Fruit fly (Drosophila melanogaster): Measurements from ENCODE around the gene CG46518.
"Not testable (repeated sequence)": the region's sequence is repeated elsewhere in the genome, so short reads cannot be mapped to it uniquely, and the experiment has no call there.

CG46518 gene

DNA sequence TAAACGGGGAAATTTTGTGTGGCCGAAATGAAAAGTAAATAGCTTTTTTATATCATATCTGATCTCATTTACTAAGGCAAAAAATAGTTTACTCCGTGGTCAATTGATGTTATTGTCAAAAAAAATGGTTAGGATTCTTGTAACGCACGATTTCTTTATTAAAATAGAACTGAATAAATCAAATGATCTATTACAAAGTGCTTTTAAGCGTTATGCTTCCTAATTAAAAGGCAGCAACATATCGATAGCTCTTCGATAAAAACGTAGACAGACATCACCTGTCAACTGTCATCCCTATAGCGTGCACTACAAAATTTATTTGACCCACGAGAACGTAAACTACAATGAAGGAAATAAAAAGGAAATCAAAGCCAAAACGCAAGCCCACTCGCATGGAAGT is at the start of gene CG46518:
Gene CG46518, plus strand, starts transcription at position 301 of the 400 bp plus-strand sequence.
- not testable (repeated sequence) for TF ChIP-seq noc (tag; optimal IDR thresholded peaks at IDR 0.05)

DNA sequence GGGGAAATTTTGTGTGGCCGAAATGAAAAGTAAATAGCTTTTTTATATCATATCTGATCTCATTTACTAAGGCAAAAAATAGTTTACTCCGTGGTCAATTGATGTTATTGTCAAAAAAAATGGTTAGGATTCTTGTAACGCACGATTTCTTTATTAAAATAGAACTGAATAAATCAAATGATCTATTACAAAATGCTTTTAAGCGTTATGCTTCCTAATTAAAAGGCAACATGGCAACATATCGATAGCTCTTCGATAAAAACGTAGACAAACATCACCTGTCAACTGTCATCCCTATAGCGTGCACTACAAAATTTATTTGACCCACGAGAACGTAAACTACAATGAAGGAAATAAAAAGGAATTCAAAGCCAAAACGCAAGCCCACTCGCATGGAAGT is 49.2 kb upstream of the CG46518 start, which contains the start of gene CG46510:
Gene CG46510, plus strand, starts transcription at position 301 of the 400 bp plus-strand sequence.
- not testable (repeated sequence) for TF ChIP-seq noc (tag; optimal IDR thresholded peaks at IDR 0.05)

DNA sequence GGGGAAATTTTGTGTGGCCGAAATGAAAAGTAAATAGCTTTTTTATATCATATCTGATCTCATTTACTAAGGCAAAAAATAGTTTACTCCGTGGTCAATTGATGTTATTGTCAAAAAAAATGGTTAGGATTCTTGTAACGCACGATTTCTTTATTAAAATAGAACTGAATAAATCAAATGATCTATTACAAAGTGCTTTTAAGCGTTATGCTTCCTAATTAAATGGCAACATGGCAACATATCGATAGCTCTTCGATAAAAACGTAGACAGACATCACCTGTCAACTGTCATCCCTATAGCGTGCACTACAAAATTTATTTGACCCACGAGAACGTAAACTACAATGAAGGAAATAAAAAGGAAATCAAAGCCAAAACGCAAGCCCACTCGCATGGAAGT is 44.2 kb upstream of the CG46518 start, which contains the start of gene CG46511:
Gene CG46511, plus strand, starts transcription at position 301 of the 400 bp plus-strand sequence.
- not testable (repeated sequence) for TF ChIP-seq noc (tag; optimal IDR thresholded peaks at IDR 0.05)

DNA sequence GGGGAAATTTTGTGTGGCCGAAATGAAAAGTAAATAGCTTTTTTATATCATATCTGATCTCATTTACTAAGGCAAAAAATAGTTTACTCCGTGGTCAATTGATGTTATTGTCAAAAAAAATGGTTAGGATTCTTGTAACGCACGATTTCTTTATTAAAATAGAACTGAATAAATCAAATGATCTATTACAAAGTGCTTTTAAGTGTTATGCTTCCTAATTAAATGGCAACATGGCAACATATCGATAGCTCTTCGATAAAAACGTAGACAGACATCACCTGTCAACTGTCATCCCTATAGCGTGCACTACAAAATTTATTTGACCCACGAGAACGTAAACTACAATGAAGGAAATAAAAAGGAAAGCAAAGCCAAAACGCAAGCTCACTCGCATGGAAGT is 39.3 kb upstream of the CG46518 start, which contains the start of gene CG46512:
Gene CG46512, plus strand, starts transcription at position 301 of the 400 bp plus-strand sequence.
- TF ChIP-seq noc (tag; optimal IDR thresholded peaks at IDR 0.05): not testable (repeated sequence)

DNA sequence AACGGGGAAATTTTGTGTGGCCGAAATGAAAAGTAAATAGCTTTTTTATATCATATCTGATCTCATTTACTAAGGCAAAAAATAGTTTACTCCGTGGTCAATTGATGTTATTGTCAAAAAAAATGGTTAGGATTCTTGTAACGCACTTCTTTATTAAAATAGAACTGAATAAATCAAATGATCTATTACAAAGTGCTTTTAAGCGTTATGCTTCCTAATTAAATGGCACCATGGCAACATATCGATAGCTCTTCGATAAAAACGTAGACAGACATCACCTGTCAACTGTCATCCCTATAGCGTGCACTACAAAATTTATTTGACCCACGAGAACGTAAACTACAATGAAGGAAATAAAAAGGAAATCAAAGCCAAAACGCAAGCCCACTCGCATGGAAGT is 34.4 kb upstream of the CG46518 start, which contains the start of gene CG46513:
Gene CG46513, plus strand, starts transcription at position 301 of the 400 bp plus-strand sequence.
- TF ChIP-seq noc (tag; optimal IDR thresholded peaks at IDR 0.05): not testable (repeated sequence)

DNA sequence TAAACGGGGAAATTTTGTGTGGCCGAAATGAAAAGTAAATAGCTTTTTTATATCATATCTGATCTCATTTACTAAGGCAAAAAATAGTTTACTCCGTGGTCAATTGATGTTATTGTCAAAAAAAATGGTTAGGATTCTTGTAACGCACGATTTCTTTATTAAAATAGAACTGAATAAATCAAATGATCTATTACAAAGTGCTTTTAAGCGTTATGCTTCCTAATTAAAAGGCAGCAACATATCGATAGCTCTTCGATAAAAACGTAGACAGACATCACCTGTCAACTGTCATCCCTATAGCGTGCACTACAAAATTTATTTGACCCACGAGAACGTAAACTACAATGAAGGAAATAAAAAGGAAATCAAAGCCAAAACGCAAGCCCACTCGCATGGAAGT is 29.5 kb upstream of the CG46518 start, which contains the start of gene CG46514:
Gene CG46514, plus strand, starts transcription at position 301 of the 400 bp plus-strand sequence.
- TF ChIP-seq noc (tag; optimal IDR thresholded peaks at IDR 0.05): not testable (repeated sequence)

DNA sequence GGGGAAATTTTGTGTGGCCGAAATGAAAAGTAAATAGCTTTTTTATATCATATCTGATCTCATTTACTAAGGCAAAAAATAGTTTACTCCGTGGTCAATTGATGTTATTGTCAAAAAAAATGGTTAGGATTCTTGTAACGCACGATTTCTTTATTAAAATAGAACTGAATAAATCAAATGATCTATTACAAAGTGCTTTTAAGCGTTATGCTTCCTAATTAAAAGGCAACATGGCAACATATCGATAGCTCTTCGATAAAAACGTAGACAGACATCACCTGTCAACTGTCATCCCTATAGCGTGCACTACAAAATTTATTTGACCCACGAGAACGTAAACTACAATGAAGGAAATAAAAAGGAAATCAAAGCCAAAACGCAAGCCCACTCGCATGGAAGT is 24.5 kb upstream of the CG46518 start, which contains the start of gene CG46515:
Gene CG46515, plus strand, starts transcription at position 301 of the 400 bp plus-strand sequence.
- not testable (repeated sequence) for TF ChIP-seq noc (tag; optimal IDR thresholded peaks at IDR 0.05)

DNA sequence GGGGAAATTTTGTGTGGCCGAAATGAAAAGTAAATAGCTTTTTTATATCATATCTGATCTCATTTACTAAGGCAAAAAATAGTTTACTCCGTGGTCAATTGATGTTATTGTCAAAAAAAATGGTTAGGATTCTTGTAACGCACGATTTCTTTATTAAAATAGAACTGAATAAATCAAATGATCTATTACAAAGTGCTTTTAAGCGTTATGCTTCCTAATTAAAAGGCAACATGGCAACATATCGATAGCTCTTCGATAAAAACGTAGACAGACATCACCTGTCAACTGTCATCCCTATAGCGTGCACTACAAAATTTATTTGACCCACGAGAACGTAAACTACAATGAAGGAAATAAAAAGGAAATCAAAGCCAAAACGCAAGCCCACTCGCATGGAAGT is 14.3 kb upstream of the CG46518 start, which contains the start of gene CG46516:
Gene CG46516, plus strand, starts transcription at position 301 of the 400 bp plus-strand sequence.
- not testable (repeated sequence) for TF ChIP-seq noc (tag; optimal IDR thresholded peaks at IDR 0.05)

DNA sequence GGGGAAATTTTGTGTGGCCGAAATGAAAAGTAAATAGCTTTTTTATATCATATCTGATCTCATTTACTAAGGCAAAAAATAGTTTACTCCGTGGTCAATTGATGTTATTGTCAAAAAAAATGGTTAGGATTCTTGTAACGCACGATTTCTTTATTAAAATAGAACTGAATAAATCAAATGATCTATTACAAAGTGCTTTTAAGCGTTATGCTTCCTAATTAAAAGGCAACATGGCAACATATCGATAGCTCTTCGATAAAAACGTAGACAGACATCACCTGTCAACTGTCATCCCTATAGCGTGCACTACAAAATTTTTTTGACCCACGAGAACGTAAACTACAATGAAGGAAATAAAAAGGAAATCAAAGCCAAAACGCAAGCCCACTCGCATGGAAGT is 9.3 kb upstream of the CG46518 start, which contains the start of gene CG46517:
Gene CG46517, plus strand, starts transcription at position 301 of the 400 bp plus-strand sequence.
- TF ChIP-seq noc (tag; optimal IDR thresholded peaks at IDR 0.05): not testable (repeated sequence)

DNA sequence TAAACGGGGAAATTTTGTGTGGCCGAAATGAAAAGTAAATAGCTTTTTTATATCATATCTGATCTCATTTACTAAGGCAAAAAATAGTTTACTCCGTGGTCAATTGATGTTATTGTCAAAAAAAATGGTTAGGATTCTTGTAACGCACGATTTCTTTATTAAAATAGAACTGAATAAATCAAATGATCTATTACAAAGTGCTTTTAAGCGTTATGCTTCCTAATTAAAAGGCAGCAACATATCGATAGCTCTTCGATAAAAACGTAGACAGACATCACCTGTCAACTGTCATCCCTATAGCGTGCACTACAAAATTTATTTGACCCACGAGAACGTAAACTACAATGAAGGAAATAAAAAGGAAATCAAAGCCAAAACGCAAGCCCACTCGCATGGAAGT is 4.9 kb downstream of the CG46518 start, which contains the start of gene CG46519:
Gene CG46519, plus strand, starts transcription at position 301 of the 400 bp plus-strand sequence.
- not testable (repeated sequence) for TF ChIP-seq noc (tag; optimal IDR thresholded peaks at IDR 0.05)

DNA sequence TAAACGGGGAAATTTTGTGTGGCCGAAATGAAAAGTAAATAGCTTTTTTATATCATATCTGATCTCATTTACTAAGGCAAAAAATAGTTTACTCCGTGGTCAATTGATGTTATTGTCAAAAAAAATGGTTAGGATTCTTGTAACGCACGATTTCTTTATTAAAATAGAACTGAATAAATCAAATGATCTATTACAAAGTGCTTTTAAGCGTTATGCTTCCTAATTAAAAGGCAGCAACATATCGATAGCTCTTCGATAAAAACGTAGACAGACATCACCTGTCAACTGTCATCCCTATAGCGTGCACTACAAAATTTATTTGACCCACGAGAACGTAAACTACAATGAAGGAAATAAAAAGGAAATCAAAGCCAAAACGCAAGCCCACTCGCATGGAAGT is 9.9 kb downstream of the CG46518 start, which contains the start of gene CG46520:
Gene CG46520, plus strand, starts transcription at position 301 of the 400 bp plus-strand sequence.
- not testable (repeated sequence) for TF ChIP-seq noc (tag; optimal IDR thresholded peaks at IDR 0.05)

DNA sequence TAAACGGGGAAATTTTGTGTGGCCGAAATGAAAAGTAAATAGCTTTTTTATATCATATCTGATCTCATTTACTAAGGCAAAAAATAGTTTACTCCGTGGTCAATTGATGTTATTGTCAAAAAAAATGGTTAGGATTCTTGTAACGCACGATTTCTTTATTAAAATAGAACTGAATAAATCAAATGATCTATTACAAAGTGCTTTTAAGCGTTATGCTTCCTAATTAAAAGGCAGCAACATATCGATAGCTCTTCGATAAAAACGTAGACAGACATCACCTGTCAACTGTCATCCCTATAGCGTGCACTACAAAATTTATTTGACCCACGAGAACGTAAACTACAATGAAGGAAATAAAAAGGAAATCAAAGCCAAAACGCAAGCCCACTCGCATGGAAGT is 14.9 kb downstream of the CG46518 start, which contains the start of gene CG46521:
Gene CG46521, plus strand, starts transcription at position 301 of the 400 bp plus-strand sequence.
- not testable (repeated sequence) for TF ChIP-seq noc (tag; optimal IDR thresholded peaks at IDR 0.05)

DNA sequence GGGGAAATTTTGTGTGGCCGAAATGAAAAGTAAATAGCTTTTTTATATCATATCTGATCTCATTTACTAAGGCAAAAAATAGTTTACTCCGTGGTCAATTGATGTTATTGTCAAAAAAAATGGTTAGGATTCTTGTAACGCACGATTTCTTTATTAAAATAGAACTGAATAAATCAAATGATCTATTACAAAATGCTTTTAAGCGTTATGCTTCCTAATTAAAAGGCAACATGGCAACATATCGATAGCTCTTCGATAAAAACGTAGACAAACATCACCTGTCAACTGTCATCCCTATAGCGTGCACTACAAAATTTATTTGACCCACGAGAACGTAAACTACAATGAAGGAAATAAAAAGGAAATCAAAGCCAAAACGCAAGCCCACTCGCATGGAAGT is 19.9 kb downstream of the CG46518 start, which contains the start of gene CG46522:
Gene CG46522, plus strand, starts transcription at position 301 of the 400 bp plus-strand sequence.
- not testable (repeated sequence) for TF ChIP-seq noc (tag; optimal IDR thresholded peaks at IDR 0.05)

DNA sequence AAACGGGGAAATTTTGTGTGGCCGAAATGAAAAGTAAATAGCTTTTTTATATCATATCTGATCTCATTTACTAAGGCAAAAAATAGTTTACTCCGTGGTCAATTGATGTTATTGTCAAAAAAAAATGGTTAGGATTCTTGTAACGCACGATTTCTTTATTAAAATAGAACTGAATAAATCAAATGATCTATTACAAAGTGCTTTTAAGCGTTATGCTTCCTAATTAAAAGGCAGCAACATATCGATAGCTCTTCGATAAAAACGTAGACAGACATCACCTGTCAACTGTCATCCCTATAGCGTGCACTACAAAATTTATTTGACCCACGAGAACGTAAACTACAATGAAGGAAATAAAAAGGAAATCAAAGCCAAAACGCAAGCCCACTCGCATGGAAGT is 24.9 kb downstream of the CG46518 start, which contains the start of gene CG41562:
Gene CG41562, plus strand, starts transcription at position 301 of the 400 bp plus-strand sequence.
- TF ChIP-seq noc (tag; optimal IDR thresholded peaks at IDR 0.05): not testable (repeated sequence)

All from whole organism, larva.